Fruit fly (Drosophila melanogaster) whole organism, adult: ENCODE measurements around the gene Hex-A.
A peak's percentile ranks its signal among the peaks of the same experiment; 100 is the strongest.

Experiments
- CG11617 ChIP-seq: fragments of 200-800 bp; sonication (Bioruptor generic); optimal IDR thresholded peaks from 2 replicates; lab custom pipeline; 2017; ENCODE audit warnings: mild to moderate bottlenecking, missing biosample characterization, missing genetic modification reagents, missing genetic modification characterization
- CG12768 ChIP-seq: fragments of 200-800 bp; sonication (Bioruptor generic); optimal IDR thresholded peaks from 2 replicates; lab custom pipeline; 2017; ENCODE audit warnings: missing biosample characterization, missing genetic modification characterization, mild to moderate bottlenecking, moderate library complexity, missing genetic modification reagents
- CG14711 ChIP-seq: fragments of 200-800 bp; sonication (Bioruptor generic); optimal IDR thresholded peaks from 2 replicates; lab custom pipeline; 2018; ENCODE audit warnings: missing biosample characterization, mild to moderate bottlenecking, missing genetic modification characterization, moderate library complexity
- CG1620 ChIP-seq: fragments of 200-800 bp; sonication (Bioruptor generic); optimal IDR thresholded peaks from 2 replicates; lab custom pipeline; 2016; ENCODE audit warnings: missing biosample characterization, missing genetic modification characterization
- CG33017 ChIP-seq: fragments of 200-800 bp; sonication (Bioruptor generic); optimal IDR thresholded peaks from 2 replicates; lab custom pipeline; 2018; ENCODE audit warnings: missing biosample characterization, mild to moderate bottlenecking, missing genetic modification characterization, moderate library complexity
- CG5204 ChIP-seq: fragments of 200-800 bp; sonication (Bioruptor generic); optimal IDR thresholded peaks from 2 replicates; lab custom pipeline; 2016; ENCODE audit warnings: missing biosample characterization, missing genetic modification characterization
- CG7045 ChIP-seq: fragments of 200-800 bp; sonication (Bioruptor generic); optimal IDR thresholded peaks from 2 replicates; lab custom pipeline; 2017; ENCODE audit warnings: missing biosample characterization, mild to moderate bottlenecking, missing genetic modification characterization
- CG7101 ChIP-seq: fragments of 200-800 bp; sonication (Bioruptor generic); optimal IDR thresholded peaks from 2 replicates; lab custom pipeline; 2018; ENCODE audit warnings: missing biosample characterization, mild to moderate bottlenecking, missing genetic modification characterization, moderate library complexity
- Clk ChIP-seq: fragments of 200-800 bp; sonication (Bioruptor generic); optimal IDR thresholded peaks from 2 replicates; lab custom pipeline; 2017; ENCODE audit warnings: missing biosample characterization, missing genetic modification characterization
- Crg-1 ChIP-seq: fragments of 200-800 bp; sonication (Bioruptor generic); optimal IDR thresholded peaks from 2 replicates; lab custom pipeline; 2016; ENCODE audit warnings: missing biosample characterization, missing genetic modification characterization
- Hr96 ChIP-seq: fragments of 200-800 bp; sonication (Bioruptor generic); optimal IDR thresholded peaks from 2 replicates; lab custom pipeline; 2016; ENCODE audit warnings: missing biosample characterization, missing genetic modification characterization
- Mnt ChIP-seq: fragments of 200-800 bp; sonication (Bioruptor generic); optimal IDR thresholded peaks from 2 replicates; lab custom pipeline; 2016; ENCODE audit warnings: missing biosample characterization, mild to moderate bottlenecking, missing genetic modification characterization
- bab1 ChIP-seq: fragments of 200-800 bp; sonication (Bioruptor generic); optimal IDR thresholded peaks from 3 replicates; lab custom pipeline; 2019; ENCODE audit warnings: missing biosample characterization, mild to moderate bottlenecking, missing genetic modification characterization, moderate library complexity
- cic ChIP-seq: fragments of 200-800 bp; sonication (Bioruptor generic); optimal IDR thresholded peaks from 2 replicates; lab custom pipeline; 2017; ENCODE audit warnings: missing biosample characterization, mild to moderate bottlenecking, missing genetic modification characterization, moderate library complexity
- cnc ChIP-seq, 2 experiments: fragments of >200 bp; optimal IDR thresholded peaks; 2 replicates each; lab custom pipeline; 2017
- kay ChIP-seq: fragments of 200-800 bp; sonication (Bioruptor generic); peaks from one replicate; lab custom pipeline; 2016; ENCODE audit warnings: missing biosample characterization, missing genetic modification characterization, borderline replicate concordance
- ovo ChIP-seq: fragments of 200-800 bp; sonication (Bioruptor generic); optimal IDR thresholded peaks from 2 replicates; lab custom pipeline; 2016; ENCODE audit warnings: missing biosample characterization, missing genetic modification characterization
- pad ChIP-seq: fragments of 200-800 bp; sonication (Bioruptor generic); optimal IDR thresholded peaks from 3 replicates; lab custom pipeline; 2017; ENCODE audit warnings: missing biosample characterization, missing genetic modification characterization, mild to moderate bottlenecking, moderate library complexity, missing genetic modification reagents
- tj ChIP-seq: fragments of 200-800 bp; sonication (Bioruptor generic); optimal IDR thresholded peaks from 3 replicates; lab custom pipeline; 2017; ENCODE audit warnings: missing biosample characterization, mild to moderate bottlenecking, missing genetic modification characterization, moderate library complexity
- toe ChIP-seq: fragments of 200-800 bp; sonication (Bioruptor generic); optimal IDR thresholded peaks from 2 replicates; lab custom pipeline; 2016; ENCODE audit warnings: missing biosample characterization, missing genetic modification characterization

The Hex-A gene

DNA sequence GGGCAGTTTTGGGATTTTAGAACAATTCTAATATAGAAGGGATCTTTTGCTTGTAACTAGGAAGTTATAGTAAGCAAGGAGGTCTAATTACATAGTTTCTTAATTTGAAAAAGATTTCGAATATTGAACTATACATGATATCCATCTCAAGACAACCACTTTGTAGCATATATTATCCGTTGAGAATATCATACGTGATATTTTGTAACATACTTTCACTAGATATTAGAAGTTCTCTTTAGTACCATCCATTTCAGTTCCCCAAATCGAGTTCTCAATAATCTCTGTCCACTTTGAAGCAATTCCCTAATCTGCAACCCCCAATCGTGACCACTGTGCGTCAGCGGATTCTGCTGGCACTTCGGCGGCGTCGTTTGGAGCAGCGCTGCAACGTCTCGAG is 30.0 kb downstream of the Hex-A start:
- TF ChIP-seq Crg-1 (GFP tag; lab: Kevin White, UChicago): no peak
- TF ChIP-seq CG12768 (GFP tag; lab: Kevin White, UChicago): no peak
- TF ChIP-seq CG1620 (GFP tag; lab: Kevin White, UChicago): no peak
- no peak for TF ChIP-seq Clk
- peak; percentile 46 for TF ChIP-seq CG11617 (GFP tag; lab: Kevin White, UChicago)
- no peak for TF ChIP-seq pad (GFP tag; lab: Kevin White, UChicago)
- no peak for TF ChIP-seq Hr96 (GFP tag; lab: Kevin White, UChicago)
- no peak for TF ChIP-seq CG14711 (tag; lab: Kevin White, UChicago)
- TF ChIP-seq bab1 (GFP tag; lab: Kevin White, UChicago): peak; percentile 40
- TF ChIP-seq cic (GFP tag; lab: Kevin White, UChicago): no peak
- TF ChIP-seq tj (GFP tag; lab: Kevin White, UChicago): peak; percentile 5
- no peak for TF ChIP-seq CG7101 (tag; lab: Kevin White, UChicago)

DNA sequence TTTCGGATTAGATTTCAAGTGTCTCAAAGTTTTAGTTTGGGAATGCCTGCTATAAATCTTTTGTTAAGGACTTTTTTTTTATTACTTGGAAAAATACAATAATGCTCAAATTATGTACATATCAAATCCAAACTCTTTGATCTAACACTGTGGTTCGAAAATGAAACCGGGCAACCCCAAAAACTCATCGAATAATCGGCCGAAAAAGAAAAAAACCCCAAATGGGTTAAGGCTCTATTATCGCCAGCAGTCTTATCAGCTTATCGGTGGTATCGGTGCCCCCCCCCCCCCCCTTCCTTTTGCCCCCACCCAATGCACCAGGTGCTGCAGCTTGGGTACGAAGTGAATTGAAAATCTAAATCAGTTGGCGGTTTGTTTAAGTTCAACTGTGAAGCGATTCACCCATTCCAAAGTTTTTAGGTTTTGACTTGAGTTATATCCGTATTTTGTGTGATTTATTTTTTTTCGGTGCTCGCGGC is 32.2 kb downstream of the Hex-A start:
- TF ChIP-seq Hr96 (GFP tag; lab: Kevin White, UChicago): no peak
- no peak for TF ChIP-seq CG11617 (GFP tag; lab: Kevin White, UChicago)
- no peak for TF ChIP-seq bab1 (GFP tag; lab: Kevin White, UChicago)
- TF ChIP-seq CG33017 (tag; lab: Kevin White, UChicago): no peak
- TF ChIP-seq toe (GFP tag; lab: Kevin White, UChicago): no peak
- TF ChIP-seq Mnt: no peak
- TF ChIP-seq kay (GFP tag; lab: Kevin White, UChicago): no peak
- no peak for TF ChIP-seq Crg-1 (GFP tag; lab: Kevin White, UChicago)
- no peak for TF ChIP-seq Clk
- TF ChIP-seq cnc (optimal IDR thresholded peaks at IDR 0.05; lab: Kevin White, UChicago): no peak
- no peak for TF ChIP-seq CG12768 (GFP tag; lab: Kevin White, UChicago)
- TF ChIP-seq tj (GFP tag; lab: Kevin White, UChicago): no peak
- TF ChIP-seq CG1620 (GFP tag; lab: Kevin White, UChicago): no peak
- no peak for TF ChIP-seq CG7045 (GFP tag; lab: Kevin White, UChicago)

dm6 chrX:9636835-9637234 is 51.4 kb downstream of the Hex-A start:
- TF ChIP-seq CG5204 (GFP tag; lab: Kevin White, UChicago) (no peak), cic (GFP tag; lab: Kevin White, UChicago) (no peak), CG1620 (GFP tag; lab: Kevin White, UChicago) (no peak), Crg-1 (GFP tag; lab: Kevin White, UChicago) (no peak), CG7045 (GFP tag; lab: Kevin White, UChicago) (no peak), Hr96 (GFP tag; lab: Kevin White, UChicago) (no peak), kay (GFP tag; lab: Kevin White, UChicago) (no peak), cnc (optimal IDR thresholded peaks at IDR 0.05; lab: Kevin White, UChicago) (no peak), pad (GFP tag; lab: Kevin White, UChicago) (no peak), Clk (no peak), tj (GFP tag; lab: Kevin White, UChicago) (no peak), Mnt (no peak), CG33017 (tag; lab: Kevin White, UChicago) (no peak), CG12768 (GFP tag; lab: Kevin White, UChicago) (no peak), ovo (GFP tag; lab: Kevin White, UChicago) (no peak), CG7101 (tag; lab: Kevin White, UChicago) (no peak)

- TF ChIP-seq tj (GFP tag; lab: Kevin White, UChicago) (peak; percentile 57), CG33017 (tag; lab: Kevin White, UChicago) (no peak), CG12768 (GFP tag; lab: Kevin White, UChicago) (no peak), Clk (peak; percentile 1), CG14711 (tag; lab: Kevin White, UChicago) (peak; percentile 68), Mnt (peak; percentile 13)
Measured at dm6 chrX:9638927-9639420, 53.5 kb downstream of the Hex-A start.
